Worm (Caenorhabditis elegans) whole organism, mixed stage, embryonic: ENCODE data around the gene fbxa-154.
A peak's percentile ranks its signal among the peaks of the same experiment; 100 is the strongest.

Source experiments
- M03D4.4 ChIP-seq: sonication (generic microtip); optimal IDR thresholded peaks from 2 replicates; lab custom pipeline; 2017; ENCODE audit warnings: mild to moderate bottlenecking, missing genetic modification characterization, missing compliant biosample characterization
- bed-3 ChIP-seq: fragments of 200-800 bp; sonication (Bioruptor generic); optimal IDR thresholded peaks from 3 replicates; lab custom pipeline; 2018; ENCODE audit warnings: mild to moderate bottlenecking, missing genetic modification characterization, moderate library complexity, missing compliant biosample characterization
- blmp-1 ChIP-seq: fragments of 150-350 bp; optimal IDR thresholded peaks from 2 replicates; lab custom pipeline; 2014; ENCODE audit warnings: missing biosample characterization, missing genetic modification characterization
- ceh-43 ChIP-seq: fragments of 200-800 bp; sonication (Bioruptor generic); optimal IDR thresholded peaks from 2 replicates; lab custom pipeline; 2018; ENCODE audit warnings: mild to moderate bottlenecking, missing genetic modification characterization, moderate library complexity, missing compliant biosample characterization
- ces-1 ChIP-seq: fragments of 150-350 bp; optimal IDR thresholded peaks from 2 replicates; lab custom pipeline; 2014; ENCODE audit warnings: missing biosample characterization, missing genetic modification reagents, missing genetic modification characterization
- cnd-1 ChIP-seq: fragments of 200-800 bp; sonication (Bioruptor generic); optimal IDR thresholded peaks from 2 replicates; lab custom pipeline; 2018; ENCODE audit warnings: mild to moderate bottlenecking, missing genetic modification characterization, missing compliant biosample characterization
- drap-1 ChIP-seq: fragments of 200-800 bp; sonication (Bioruptor generic); optimal IDR thresholded peaks from 3 replicates; lab custom pipeline; 2018; ENCODE audit warnings: mild to moderate bottlenecking, missing genetic modification characterization, missing compliant biosample characterization
- elt-1 ChIP-seq: sonication (generic microtip); optimal IDR thresholded peaks from 2 replicates; lab custom pipeline; 2017; ENCODE audit warnings: missing genetic modification characterization, mild to moderate bottlenecking, missing compliant biosample characterization, antibody characterized with exemption, moderate library complexity, borderline replicate concordance; ENCODE audit not compliant: insufficient read depth
- elt-3 ChIP-seq: fragments of 150-350 bp; optimal IDR thresholded peaks from 2 replicates; lab custom pipeline; 2014; ENCODE audit warnings: missing biosample characterization, missing genetic modification characterization
- flh-1 ChIP-seq: fragments of 200-800 bp; sonication (Bioruptor generic); optimal IDR thresholded peaks from 2 replicates; lab custom pipeline; 2018; ENCODE audit warnings: mild to moderate bottlenecking, missing genetic modification characterization, moderate library complexity, missing compliant biosample characterization
- hlh-1 ChIP-seq: fragments of 150-350 bp; optimal IDR thresholded peaks from 2 replicates; lab custom pipeline; 2014; ENCODE audit warnings: missing biosample characterization, missing genetic modification reagents, missing genetic modification characterization
- lin-13 ChIP-seq: fragments of 150-350 bp; optimal IDR thresholded peaks from 2 replicates; lab custom pipeline; 2014; ENCODE audit warnings: missing biosample characterization, missing genetic modification characterization
- lin-32 ChIP-seq: fragments of 200-800 bp; sonication (Bioruptor generic); optimal IDR thresholded peaks from 2 replicates; lab custom pipeline; 2018; ENCODE audit warnings: mild to moderate bottlenecking, missing genetic modification characterization, missing compliant biosample characterization
- lsy-2 ChIP-seq: fragments of 150-350 bp; optimal IDR thresholded peaks from 2 replicates; lab custom pipeline; 2014; ENCODE audit warnings: missing biosample characterization, missing genetic modification characterization
- mab-5 ChIP-seq: fragments of 150-350 bp; optimal IDR thresholded peaks from 2 replicates; lab custom pipeline; 2014; ENCODE audit warnings: missing biosample characterization, missing genetic modification characterization
- mep-1 ChIP-seq: fragments of 150-350 bp; optimal IDR thresholded peaks from 2 replicates; lab custom pipeline; 2017; ENCODE audit warnings: missing biosample characterization, missing genetic modification reagents, missing genetic modification characterization, inconsistent platforms
- mls-2 ChIP-seq: sonication (generic microtip); optimal IDR thresholded peaks from 2 replicates; lab custom pipeline; 2016; ENCODE audit warnings: mild to moderate bottlenecking, missing genetic modification characterization, moderate library complexity, missing compliant biosample characterization
- nhr-12 ChIP-seq: fragments of 150-350 bp; optimal IDR thresholded peaks from 2 replicates; lab custom pipeline; 2014; ENCODE audit warnings: missing biosample characterization, missing genetic modification characterization
- nhr-2 ChIP-seq: fragments of 150-350 bp; optimal IDR thresholded peaks from 2 replicates; lab custom pipeline; 2014; ENCODE audit warnings: missing biosample characterization, missing genetic modification characterization
- nhr-237 ChIP-seq: fragments of 150-350 bp; optimal IDR thresholded peaks from 2 replicates; lab custom pipeline; 2014; ENCODE audit warnings: missing biosample characterization, missing genetic modification characterization
- nhr-28 ChIP-seq: fragments of 150-350 bp; optimal IDR thresholded peaks from 2 replicates; lab custom pipeline; 2014; ENCODE audit warnings: missing biosample characterization, missing genetic modification characterization
- pha-4 ChIP-seq: fragments of 150-350 bp; optimal IDR thresholded peaks from 2 replicates; lab custom pipeline; 2018; ENCODE audit warnings: missing biosample characterization, missing genetic modification reagents, missing genetic modification characterization
- sem-2 ChIP-seq: fragments of 200-800 bp; sonication (Bioruptor generic); optimal IDR thresholded peaks from 2 replicates; lab custom pipeline; 2018; ENCODE audit warnings: mild to moderate bottlenecking, missing genetic modification characterization, missing compliant biosample characterization
- snpc-4 ChIP-seq: fragments of 150-350 bp; optimal IDR thresholded peaks from 2 replicates; lab custom pipeline; 2014; ENCODE audit warnings: missing biosample characterization, missing genetic modification characterization
- sptf-1 ChIP-seq: sonication (generic microtip); optimal IDR thresholded peaks from 2 replicates; lab custom pipeline; 2017; ENCODE audit warnings: mild to moderate bottlenecking, missing genetic modification characterization, moderate library complexity, missing compliant biosample characterization
- tbx-8 ChIP-seq: fragments of 200-800 bp; sonication (Bioruptor generic); optimal IDR thresholded peaks from 2 replicates; lab custom pipeline; 2018; ENCODE audit warnings: mild to moderate bottlenecking, missing genetic modification characterization, moderate library complexity, missing compliant biosample characterization
- unc-120 ChIP-seq: sonication (generic microtip); optimal IDR thresholded peaks from 2 replicates; lab custom pipeline; 2017; ENCODE audit warnings: missing genetic modification characterization, missing compliant biosample characterization; ENCODE audit not compliant: poor library complexity, severe bottlenecking
- unc-39 ChIP-seq: fragments of 150-350 bp; optimal IDR thresholded peaks from 2 replicates; lab custom pipeline; 2014; ENCODE audit warnings: missing biosample characterization, missing genetic modification characterization
- unc-62 ChIP-seq: fragments of 150-350 bp; optimal IDR thresholded peaks from 2 replicates; lab custom pipeline; 2014; ENCODE audit warnings: missing biosample characterization, missing genetic modification reagents, missing genetic modification characterization
- ztf-11 ChIP-seq: fragments of 150-350 bp; optimal IDR thresholded peaks from 2 replicates; lab custom pipeline; 2014; ENCODE audit warnings: missing biosample characterization, missing genetic modification characterization

Gene fbxa-154

DNA sequence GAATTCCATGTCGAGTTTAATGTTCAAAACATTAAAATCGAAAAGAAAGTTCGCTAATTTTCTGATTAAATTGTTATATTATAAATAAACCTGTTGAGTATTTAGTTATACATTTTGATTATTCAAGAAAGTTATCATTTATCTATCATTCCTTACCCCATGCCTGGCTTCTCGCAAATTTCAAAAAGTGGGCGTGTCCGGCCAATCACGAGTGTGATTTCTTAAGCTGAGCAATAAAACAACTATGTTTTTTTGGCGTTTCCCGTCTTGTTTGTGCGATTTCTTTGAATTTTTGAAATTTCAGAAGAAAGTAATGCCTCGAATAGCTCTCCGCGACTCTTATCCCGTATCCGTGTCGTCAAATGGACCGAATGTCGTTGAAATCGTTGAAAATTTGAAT is 32.3 kb downstream of the fbxa-154 start, which contains the start of gene fbxa-94:
Gene fbxa-94, plus strand, starts transcription at position 301 of the 400 bp plus-strand sequence.
- TF ChIP-seq bed-3 (GFP tag; lab: Kevin White, UChicago), result no peak
- TF ChIP-seq snpc-4 (tag; lab: Kevin White, UChicago), result no peak
- no peak for TF ChIP-seq mab-5
- TF ChIP-seq flh-1, result no peak
- TF ChIP-seq pha-4 (tag; lab: Kevin White, UChicago), result no peak
- TF ChIP-seq nhr-237 (tag; lab: Kevin White, UChicago), result no peak
- TF ChIP-seq elt-3 (tag; lab: Kevin White, UChicago), result no peak
- TF ChIP-seq elt-1, result no peak
- TF ChIP-seq unc-39 (tag; lab: Kevin White, UChicago), result no peak
- TF ChIP-seq lin-32 (GFP tag; lab: Kevin White, UChicago), result no peak
- TF ChIP-seq unc-62 (GFP tag; lab: Kevin White, UChicago), result no peak
- TF ChIP-seq mep-1, result no peak
- TF ChIP-seq nhr-28 (tag; lab: Kevin White, UChicago), result no peak
- TF ChIP-seq tbx-8 (GFP tag; lab: Kevin White, UChicago), result no peak
- TF ChIP-seq sem-2, result no peak
- no peak for TF ChIP-seq lsy-2 (tag; lab: Kevin White, UChicago)
- no peak for TF ChIP-seq ztf-11 (tag; lab: Kevin White, UChicago)

DNA sequence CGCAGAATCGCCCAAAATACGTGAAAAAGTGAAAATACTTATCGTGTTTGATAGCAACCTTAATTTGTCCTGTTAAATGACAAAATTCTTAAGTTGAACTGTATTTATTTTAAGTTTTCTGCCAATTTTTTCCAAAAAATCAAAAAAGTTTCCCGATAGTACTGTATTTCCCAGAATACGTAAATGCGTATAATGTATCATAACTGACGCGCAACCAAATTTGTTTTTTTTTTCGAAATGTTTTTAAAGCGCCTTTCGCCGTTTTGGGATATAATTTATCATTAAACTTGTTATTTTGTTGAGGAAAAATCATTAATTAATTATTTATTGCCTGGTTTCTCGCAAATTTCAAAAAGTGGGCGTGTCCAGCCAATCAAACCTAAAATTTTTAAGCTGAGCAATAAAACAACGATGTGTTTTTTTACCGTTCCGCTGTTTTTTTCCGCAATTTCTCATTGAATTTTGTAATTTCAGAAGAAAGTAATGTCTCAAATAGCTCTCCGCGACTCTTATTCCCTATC is 33.9 kb downstream of the fbxa-154 start, which contains the start of gene fbxa-95:
Gene fbxa-95, plus strand, starts transcription at position 471 of the 521 bp plus-strand sequence.
- no peak for TF ChIP-seq M03D4.4
- TF ChIP-seq elt-3 (tag; lab: Kevin White, UChicago), result no peak
- no peak for TF ChIP-seq blmp-1 (tag; lab: Kevin White, UChicago)

DNA sequence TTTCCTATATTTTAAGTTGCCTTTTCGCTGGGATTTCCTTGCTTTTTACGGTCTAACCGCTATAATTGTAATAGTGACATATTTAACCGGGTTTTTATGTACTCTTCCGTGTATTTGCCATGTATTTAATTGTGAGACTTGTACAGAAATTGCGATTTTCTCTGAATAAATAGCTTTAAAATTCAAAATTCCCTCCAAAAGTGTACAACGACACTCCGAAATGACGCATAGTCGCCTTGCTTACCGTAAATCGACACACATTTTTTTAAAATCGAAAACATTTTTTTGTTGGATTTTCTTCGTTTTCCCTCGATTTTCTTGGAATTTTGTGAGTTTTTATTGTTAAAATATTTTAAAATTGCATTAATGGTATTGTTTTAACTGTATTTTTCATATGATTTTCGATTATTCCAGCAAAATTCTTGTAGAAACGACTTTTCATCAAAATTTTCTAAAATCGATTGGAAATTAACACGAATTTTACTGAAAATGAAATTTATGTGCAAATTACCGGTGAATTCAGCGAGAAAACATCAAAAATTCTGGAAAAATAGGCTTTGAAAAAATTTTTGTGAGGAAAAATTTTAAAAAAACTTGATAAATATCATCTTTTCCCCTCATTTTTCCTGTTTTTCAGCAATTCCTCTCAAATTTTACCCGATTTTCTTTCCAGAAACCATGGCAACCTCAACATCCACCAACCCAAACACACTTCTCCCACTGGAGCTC is 35.1 kb downstream of the fbxa-154 start, which contains the start of gene lsm-5:
Gene lsm-5, plus strand, starts transcription at position 679 of the 729 bp plus-strand sequence.
- peak; percentile 34 for TF ChIP-seq mep-1
- TF ChIP-seq ztf-11 (tag; lab: Kevin White, UChicago), result no peak
- no peak for TF ChIP-seq cnd-1 (tag; lab: Kevin White, UChicago)
- TF ChIP-seq, all 35 proteins: peak for 1

DNA sequence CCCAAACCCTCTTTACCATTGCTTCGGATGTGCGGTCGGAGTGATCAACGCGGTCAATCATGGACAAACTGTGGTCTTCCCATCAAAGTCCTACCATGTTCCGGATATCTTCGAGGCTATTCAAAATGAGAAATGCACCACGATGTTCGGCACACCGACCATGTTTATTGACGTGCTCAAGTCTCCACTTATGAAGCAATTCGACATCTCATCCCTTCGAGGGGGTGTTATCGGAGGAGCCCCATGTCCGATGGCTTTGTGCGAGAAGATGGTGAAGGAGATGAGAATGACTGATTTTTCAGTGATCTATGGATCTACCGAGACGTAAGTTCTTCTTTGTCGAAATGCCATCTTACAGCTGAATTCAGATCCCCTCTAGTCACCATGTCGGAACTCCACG is 36.6 kb downstream of the fbxa-154 start:
- TF ChIP-seq nhr-28 (tag; lab: Kevin White, UChicago) (no peak), cnd-1 (tag; lab: Kevin White, UChicago) (no peak), mep-1 (no peak), M03D4.4 (no peak), ces-1 (GFP tag; lab: Kevin White, UChicago) (no peak), sem-2 (no peak), hlh-1 (no peak), nhr-237 (tag; lab: Kevin White, UChicago) (no peak), pha-4 (tag; lab: Kevin White, UChicago) (no peak), drap-1 (no peak), nhr-2 (tag; lab: Kevin White, UChicago) (no peak), ceh-43 (GFP tag; lab: Kevin White, UChicago) (no peak), lin-32 (GFP tag; lab: Kevin White, UChicago) (no peak), unc-120 (no peak), unc-62 (GFP tag; lab: Kevin White, UChicago) (no peak), sptf-1 (no peak), ztf-11 (tag; lab: Kevin White, UChicago) (no peak), mls-2 (tag; lab: Kevin White, UChicago) (no peak)

DNA sequence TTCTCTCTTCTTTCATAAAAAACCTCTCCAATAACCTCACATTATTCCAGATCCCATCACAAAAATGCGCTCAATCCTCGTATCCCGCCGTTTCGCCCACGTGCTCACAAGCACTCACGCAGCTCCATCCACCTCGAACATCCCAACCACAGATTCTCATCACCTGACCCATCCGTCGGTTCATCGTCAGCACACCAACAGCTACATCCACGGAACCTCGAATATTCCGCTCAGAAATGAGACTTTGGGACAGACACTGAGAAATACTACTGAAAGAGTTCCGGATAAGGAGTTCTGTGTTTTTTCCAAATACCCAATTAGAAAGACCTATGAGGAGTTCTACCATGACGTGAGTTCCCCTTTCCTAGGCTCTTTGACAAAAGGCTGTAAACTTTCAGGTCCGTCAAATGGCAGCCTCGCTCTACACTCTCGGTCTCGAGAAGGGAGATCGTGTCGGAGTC is 37.6 kb downstream of the fbxa-154 start, which contains the start of gene acs-2:
Gene acs-2, plus strand, starts transcription at position 51 of the 461 bp plus-strand sequence.
- TF ChIP-seq nhr-12 (tag; lab: Kevin White, UChicago) (no peak), mab-5 (no peak), lin-13 (tag; lab: Kevin White, UChicago) (no peak), drap-1 (no peak), snpc-4 (tag; lab: Kevin White, UChicago) (no peak), ceh-43 (GFP tag; lab: Kevin White, UChicago) (no peak), elt-1 (no peak), nhr-2 (tag; lab: Kevin White, UChicago) (no peak), tbx-8 (GFP tag; lab: Kevin White, UChicago) (no peak), unc-120 (no peak)
